Fruit fly (Drosophila melanogaster) whole organism, embryonic: ENCODE measurements around the gene CG14535.

Experiments used
- Ada2b ChIP-seq: fragments of 200-800 bp; sonication (Bioruptor generic); IDR thresholded peaks from 2 replicates; pipeline ENCODE4 v1.3.6; 2022; ENCODE audit warnings: missing biosample characterization, missing genetic modification characterization
- Atf-2 ChIP-seq: fragments of 200-800 bp; sonication (Bioruptor generic); optimal IDR thresholded peaks from 2 replicates; lab custom pipeline; 2016; ENCODE audit warnings: missing biosample characterization, missing genetic modification characterization
- CG1024 ChIP-seq: fragments of 200-800 bp; sonication (Bioruptor generic); IDR thresholded peaks from 2 replicates; pipeline ENCODE4 v1.3.6; 2022; ENCODE audit warnings: missing biosample characterization, missing genetic modification characterization
- CG10267 ChIP-seq: fragments of 200-800 bp; sonication (Bioruptor generic); optimal IDR thresholded peaks from 2 replicates; lab custom pipeline; 2018; ENCODE audit warnings: missing biosample characterization, mild to moderate bottlenecking, missing genetic modification characterization, moderate library complexity
- CG10543 ChIP-seq: fragments of 200-800 bp; sonication (Bioruptor generic); optimal IDR thresholded peaks from 3 replicates; lab custom pipeline; 2017; ENCODE audit warnings: missing biosample characterization, mild to moderate bottlenecking, missing genetic modification characterization, moderate library complexity
- CG11456 ChIP-seq: fragments of 200-800 bp; sonication (Bioruptor generic); IDR thresholded peaks from 3 replicates; pipeline ENCODE4 v1.3.6; 2022; ENCODE audit warnings: missing biosample characterization, missing genetic modification characterization
- CG12299 ChIP-seq: fragments of 200-800 bp; sonication (Bioruptor generic); optimal IDR thresholded peaks from 2 replicates; lab custom pipeline; 2018; ENCODE audit warnings: missing biosample characterization, mild to moderate bottlenecking, missing genetic modification characterization
- CG14667 ChIP-seq: fragments of 200-800 bp; sonication (Bioruptor generic); IDR thresholded peaks from 2 replicates; pipeline ENCODE4 v1.3.6; 2022; ENCODE audit warnings: missing biosample characterization, missing genetic modification characterization
- CG17912 ChIP-seq: fragments of 200-800 bp; sonication (Bioruptor generic); optimal IDR thresholded peaks from 2 replicates; lab custom pipeline; 2018; ENCODE audit warnings: missing biosample characterization, mild to moderate bottlenecking, missing genetic modification characterization
- CG18764 ChIP-seq: fragments of 200-800 bp; sonication (Bioruptor generic); optimal IDR thresholded peaks from 3 replicates; lab custom pipeline; 2016; ENCODE audit warnings: missing biosample characterization, missing genetic modification characterization
- CG2120 ChIP-seq: fragments of 200-800 bp; sonication (Bioruptor generic); optimal IDR thresholded peaks from 3 replicates; lab custom pipeline; 2016; ENCODE audit warnings: missing biosample characterization, missing genetic modification characterization
- CG34422 ChIP-seq: fragments of 200-800 bp; sonication (Bioruptor generic); IDR thresholded peaks from 3 replicates; pipeline ENCODE4 v1.3.6; 2022; ENCODE audit warnings: missing biosample characterization, missing genetic modification characterization
- CG6654 ChIP-seq: fragments of 200-800 bp; sonication (Bioruptor generic); optimal IDR thresholded peaks from 2 replicates; lab custom pipeline; 2017; ENCODE audit warnings: missing biosample characterization, mild to moderate bottlenecking, missing genetic modification characterization
- CG7786 ChIP-seq: fragments of 200-800 bp; sonication (Bioruptor generic); optimal IDR thresholded peaks from 2 replicates; lab custom pipeline; 2016; ENCODE audit warnings: missing biosample characterization, missing genetic modification characterization
- CHES-1-like ChIP-seq: fragments of 200-800 bp; sonication (Bioruptor generic); optimal IDR thresholded peaks from 2 replicates; lab custom pipeline; 2016; ENCODE audit warnings: missing biosample characterization, missing genetic modification characterization
- Dip3 ChIP-seq: fragments of 200-800 bp; sonication (Bioruptor generic); optimal IDR thresholded peaks from 3 replicates; lab custom pipeline; 2016; ENCODE audit warnings: missing biosample characterization, missing genetic modification characterization
- Dll ChIP-seq: fragments of 200-800 bp; sonication (Bioruptor generic); IDR thresholded peaks from 4 replicates; pipeline ENCODE4 v1.3.6; 2022; ENCODE audit warnings: missing biosample characterization, missing genetic modification characterization; ENCODE audit not compliant: partially characterized antibody
- E2f1 ChIP-seq: fragments of 200-800 bp; sonication (Bioruptor generic); IDR thresholded peaks from 2 replicates; pipeline ENCODE4 v1.3.6; 2022; ENCODE audit warnings: missing biosample characterization, missing genetic modification characterization
- Ets97D ChIP-seq: fragments of 200-800 bp; sonication (Bioruptor generic); optimal IDR thresholded peaks from 3 replicates; lab custom pipeline; 2016; ENCODE audit warnings: missing biosample characterization, missing genetic modification characterization
- Gsc ChIP-seq: fragments of 200-800 bp; sonication (Bioruptor generic); IDR thresholded peaks from 2 replicates; pipeline ENCODE4 v1.3.6; 2022; ENCODE audit warnings: missing biosample characterization, missing genetic modification characterization
- HLH3B ChIP-seq: fragments of 200-800 bp; sonication (Bioruptor generic); IDR thresholded peaks from 2 replicates; pipeline ENCODE4 v1.3.6; 2022; ENCODE audit warnings: missing biosample characterization, missing genetic modification characterization
- HmgZ ChIP-seq: fragments of 200-800 bp; sonication (Bioruptor generic); optimal IDR thresholded peaks from 2 replicates; lab custom pipeline; 2018; ENCODE audit warnings: missing biosample characterization, mild to moderate bottlenecking, missing genetic modification characterization
- MBD-R2 ChIP-seq: fragments of 200-800 bp; sonication (Bioruptor generic); IDR thresholded peaks from 2 replicates; pipeline ENCODE4 v1.3.6; 2022; ENCODE audit warnings: missing biosample characterization, missing genetic modification characterization
- Max ChIP-seq: fragments of 200-800 bp; sonication (Bioruptor generic); optimal IDR thresholded peaks from 2 replicates; lab custom pipeline; 2016; ENCODE audit warnings: missing biosample characterization, mild to moderate bottlenecking, missing genetic modification characterization
- Pdp1 ChIP-seq, 2 experiments: fragments of 200-800 bp; sonication (Bioruptor generic); optimal IDR thresholded peaks; 3 replicates each; lab custom pipeline; 2016; ENCODE audit warnings: missing biosample characterization in 2 of 2, missing genetic modification characterization in 2 of 2, mild to moderate bottlenecking in 1 of 2, moderate library complexity in 1 of 2
- Ptx1 ChIP-seq: fragments of 200-800 bp; sonication (Bioruptor generic); IDR thresholded peaks from 2 replicates; pipeline ENCODE4 v1.3.6; 2022; ENCODE audit warnings: missing biosample characterization, missing genetic modification characterization
- Ravus ChIP-seq: fragments of 200-800 bp; sonication (Bioruptor generic); IDR thresholded peaks from 2 replicates; pipeline ENCODE4 v1.3.6; 2022; ENCODE audit warnings: missing biosample characterization, missing genetic modification characterization
- TFAM ChIP-seq: fragments of 200-800 bp; sonication (Bioruptor generic); optimal IDR thresholded peaks from 2 replicates; lab custom pipeline; 2017; ENCODE audit warnings: missing biosample characterization, missing genetic modification characterization, inconsistent platforms
- bbx ChIP-seq: fragments of 200-800 bp; sonication (Bioruptor generic); IDR thresholded peaks from 2 replicates; pipeline ENCODE4 v1.3.6; 2022; ENCODE audit warnings: missing biosample characterization, missing genetic modification characterization; ENCODE audit not compliant: partially characterized antibody
- chinmo ChIP-seq: fragments of 200-800 bp; sonication (Bioruptor generic); IDR thresholded peaks from 4 replicates; pipeline ENCODE4 v1.3.6; 2022; ENCODE audit warnings: missing biosample characterization, missing genetic modification characterization; ENCODE audit not compliant: partially characterized antibody
- ci ChIP-seq: fragments of 200-800 bp; sonication (Bioruptor generic); IDR thresholded peaks from 3 replicates; pipeline ENCODE4 v1.3.6; 2022; ENCODE audit warnings: missing biosample characterization, missing genetic modification characterization
- dan ChIP-seq: fragments of 200-800 bp; sonication (Bioruptor generic); IDR thresholded peaks from 2 replicates; pipeline ENCODE4 v1.3.6; 2022; ENCODE audit warnings: missing biosample characterization, missing genetic modification characterization
- emc ChIP-seq: fragments of 200-800 bp; sonication (Bioruptor generic); optimal IDR thresholded peaks from 2 replicates; lab custom pipeline; 2016; ENCODE audit warnings: missing biosample characterization, missing genetic modification characterization
- fd102C ChIP-seq: fragments of 200-800 bp; sonication (Bioruptor generic); optimal IDR thresholded peaks from 2 replicates; lab custom pipeline; 2018; ENCODE audit warnings: missing biosample characterization, mild to moderate bottlenecking, missing genetic modification characterization, moderate library complexity
- gro ChIP-seq: fragments of 200-800 bp; sonication (Bioruptor generic); optimal IDR thresholded peaks from 2 replicates; lab custom pipeline; 2016; ENCODE audit warnings: missing biosample characterization, missing genetic modification characterization
- ind ChIP-seq: fragments of 200-800 bp; sonication (Bioruptor generic); optimal IDR thresholded peaks from 3 replicates; lab custom pipeline; 2016; ENCODE audit warnings: missing biosample characterization, missing genetic modification characterization
- jing ChIP-seq: fragments of 200-800 bp; sonication (Bioruptor generic); optimal IDR thresholded peaks from 2 replicates; lab custom pipeline; 2018; ENCODE audit warnings: missing biosample characterization, mild to moderate bottlenecking, missing genetic modification characterization
- ken ChIP-seq: fragments of 200-800 bp; sonication (Bioruptor generic); IDR thresholded peaks from 3 replicates; pipeline ENCODE4 v1.3.6; 2022; ENCODE audit warnings: missing biosample characterization, missing genetic modification characterization
- lov ChIP-seq, 2 experiments: fragments of 200-800 bp in 1 of 2; fragments of >200 bp in 1 of 2; sonication (Bioruptor generic) in 1 of 2; IDR thresholded peaks in 1 of 2; optimal IDR thresholded peaks in 1 of 2; 2 replicates in 1 of 2; 3 replicates in 1 of 2; pipeline versions ENCODE4 v1.3.6 to Lab custom; 2017 to 2022; ENCODE audit warnings: missing biosample characterization in 1 of 2, missing genetic modification characterization in 1 of 2
- nerfin-1 ChIP-seq: fragments of 200-800 bp; sonication (Bioruptor generic); optimal IDR thresholded peaks from 3 replicates; lab custom pipeline; 2019; ENCODE audit warnings: missing biosample characterization, mild to moderate bottlenecking, missing genetic modification characterization, moderate library complexity
- pita ChIP-seq: fragments of 200-800 bp; sonication (Bioruptor generic); optimal IDR thresholded peaks from 2 replicates; lab custom pipeline; 2017; ENCODE audit warnings: missing biosample characterization, mild to moderate bottlenecking, missing genetic modification characterization
- rib ChIP-seq: fragments of 200-800 bp; sonication (Bioruptor generic); IDR thresholded peaks from 2 replicates; pipeline ENCODE4 v1.3.6; 2022; ENCODE audit warnings: missing biosample characterization, missing genetic modification characterization
- ro ChIP-seq: fragments of 200-800 bp; sonication (Bioruptor generic); IDR thresholded peaks from 2 replicates; pipeline ENCODE4 v1.3.6; 2022; ENCODE audit warnings: missing biosample characterization, missing genetic modification characterization
- sr ChIP-seq: fragments of 200-800 bp; sonication (Bioruptor generic); IDR thresholded peaks from 3 replicates; pipeline ENCODE4 v1.3.6; 2022; ENCODE audit warnings: missing biosample characterization, missing genetic modification characterization
- zen ChIP-seq: fragments of 200-800 bp; sonication (Bioruptor generic); optimal IDR thresholded peaks from 3 replicates; lab custom pipeline; 2018; ENCODE audit warnings: missing biosample characterization, mild to moderate bottlenecking, missing genetic modification characterization, moderate library complexity

CG14535 gene

DNA sequence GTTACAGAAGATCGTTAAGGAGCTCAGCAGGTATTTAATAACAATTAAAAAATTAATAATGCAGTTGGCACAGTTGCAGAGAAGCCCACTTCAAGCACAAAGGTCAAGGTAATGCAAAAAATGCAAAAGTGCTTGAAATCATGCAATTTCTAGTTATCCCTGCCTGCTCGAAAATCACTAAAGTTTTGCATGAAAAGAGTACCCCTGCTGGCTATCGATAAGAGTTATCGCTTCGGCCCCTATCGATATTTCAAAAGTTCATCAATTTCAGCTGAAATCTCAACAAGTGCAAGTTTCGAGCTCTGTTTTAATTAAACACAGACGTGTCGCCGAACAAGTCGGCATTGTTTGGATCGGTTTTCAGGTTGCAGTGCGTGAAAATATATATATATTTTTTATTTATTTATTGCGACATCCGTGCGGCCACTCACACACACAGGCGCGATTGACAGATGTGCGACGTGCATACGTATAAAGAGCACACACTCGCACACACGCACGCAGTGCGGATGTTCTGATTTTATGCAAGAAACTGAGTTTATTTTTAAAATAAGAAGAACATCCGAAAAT, 33.9 kb downstream of the CG14535 start (continued):
- peak; percentile 46 for TF ChIP-seq CG10543
- peak; percentile 57 for TF ChIP-seq CG10267
- TF ChIP-seq gro = peak; percentile 63
- TF ChIP-seq HmgZ (tag; lab: Kevin White, UChicago) = peak; percentile 76
- TF ChIP-seq Ptx1 (GFP tag; lab: Robert Waterston, UW) = peak; percentile 49; the same call in 1 of the 2 replicates
- TF ChIP-seq Max (GFP tag; lab: Kevin White, UChicago) = peak; percentile 58
- peak; percentile 30 for TF ChIP-seq nerfin-1 (tag; lab: Kevin White, UChicago)
- TF ChIP-seq jing = no peak
- TF ChIP-seq ken (GFP tag; lab: Robert Waterston, UW) = 0 out of 3 replicates have a peak, but pooled peaks have one; percentile 56
- 0 out of 2 replicates have a peak, but pooled peaks have one; percentile 48 for TF ChIP-seq HLH3B
- TF ChIP-seq Ada2b (GFP tag; lab: Robert Waterston, UW) = peak; percentile 57
- TF ChIP-seq lov (optimal IDR thresholded peaks at IDR 0.05; lab: Kevin White, UChicago) = no peak
- TF ChIP-seq lov (GFP tag; IDR thresholded peaks at IDR 0.05; lab: Robert Waterston, UW) = 0 out of 3 replicates have a peak, but pooled peaks have one; percentile 62
- TF ChIP-seq MBD-R2 (GFP tag; lab: Robert Waterston, UW) = peak; percentile 74
- no peak for TF ChIP-seq pita (GFP tag; lab: Kevin White, UChicago)
- no peak for TF ChIP-seq CG18764 (GFP tag; lab: Kevin White, UChicago)
- TF ChIP-seq ci (GFP tag; lab: Robert Waterston, UW) = peak; percentile 79
- no peak for TF ChIP-seq fd102C (GFP tag; lab: Kevin White, UChicago)
- no peak for TF ChIP-seq CG17912 (GFP tag; lab: Kevin White, UChicago)
- no peak for TF ChIP-seq Atf-2 (GFP tag; lab: Kevin White, UChicago)
- no peak for TF ChIP-seq TFAM (GFP tag; lab: Kevin White, UChicago)
- TF ChIP-seq ind = peak; percentile 51
- no peak for TF ChIP-seq ro (GFP tag; lab: Robert Waterston, UW)
- TF ChIP-seq bbx (GFP tag; lab: Robert Waterston, UW) = peak; percentile 85
- TF ChIP-seq Ets97D (GFP tag; lab: Kevin White, UChicago) = peak; percentile 86
- TF ChIP-seq chinmo = peak; percentile 81; the same call in 2 of the 4 replicates
- peak; percentile 18; the same call in 1 of the 2 replicates for TF ChIP-seq E2f1 (GFP tag; lab: Robert Waterston, UW)
- TF ChIP-seq Dip3 (GFP tag; lab: Kevin White, UChicago) = peak; percentile 53
- TF ChIP-seq Gsc (GFP tag; lab: Robert Waterston, UW) = no peak
- TF ChIP-seq Pdp1 (GFP tag; optimal IDR thresholded peaks at IDR 0.05; lab: Kevin White, UChicago) = peak; percentile 49 to 63
- TF ChIP-seq CG1024 = 0 out of 2 replicates have a peak, but pooled peaks have one; percentile 3
- TF ChIP-seq CG34422 (GFP tag; lab: Robert Waterston, UW) = peak; percentile 73; the same call in 1 of the 3 replicates
- TF ChIP-seq CG12299 (tag; lab: Kevin White, UChicago) = no peak
- peak; percentile 66 for TF ChIP-seq CG7786 (GFP tag; lab: Kevin White, UChicago)
- TF ChIP-seq emc (GFP tag; lab: Kevin White, UChicago) = no peak
- no peak for TF ChIP-seq dan
- TF ChIP-seq CG2120 (GFP tag; lab: Kevin White, UChicago) = peak; percentile 79
- TF ChIP-seq CG6654 (GFP tag; lab: Kevin White, UChicago) = no peak
- no peak; the same call in 2 of the 3 replicates for TF ChIP-seq sr
- peak; percentile 91 for TF ChIP-seq Dll (GFP tag; lab: Robert Waterston, UW)
- TF ChIP-seq zen (tag; lab: Kevin White, UChicago) = peak; percentile 41
- TF ChIP-seq rib (GFP tag; lab: Robert Waterston, UW) = no peak
- TF ChIP-seq Ravus = no peak
- peak; percentile 72 for TF ChIP-seq CG11456 (GFP tag; lab: Robert Waterston, UW)
- peak; percentile 19 for TF ChIP-seq CHES-1-like
- TF ChIP-seq CG14667 = no peak
